Fruit fly (Drosophila melanogaster) whole organism: ENCODE data around the gene CG42747.

Experiments used
- CG8478 ChIP-seq: fragments of >200 bp; optimal IDR thresholded peaks from 2 replicates; lab custom pipeline; 2018; ENCODE audit warnings: inconsistent platforms
- Dll ChIP-seq: fragments of >200 bp; optimal IDR thresholded peaks from 2 replicates; lab custom pipeline; 2017
- EcR ChIP-seq, 2 experiments: fragments of >200 bp; optimal IDR thresholded peaks; 2 replicates each; lab custom pipeline; 2017; ENCODE audit warnings: missing biosample characterization in 2 of 2, missing genetic modification characterization in 2 of 2, missing genetic modification reagents in 2 of 2
- pan ChIP-seq: fragments of >200 bp; optimal IDR thresholded peaks from 2 replicates; lab custom pipeline; 2017
- psq ChIP-seq: fragments of >200 bp; optimal IDR thresholded peaks from 2 replicates; lab custom pipeline; 2017
- usp ChIP-seq: fragments of >200 bp; optimal IDR thresholded peaks from 2 replicates; lab custom pipeline; 2017; ENCODE audit warnings: missing biosample characterization, missing genetic modification characterization, mixed read lengths

CG42747 gene

DNA sequence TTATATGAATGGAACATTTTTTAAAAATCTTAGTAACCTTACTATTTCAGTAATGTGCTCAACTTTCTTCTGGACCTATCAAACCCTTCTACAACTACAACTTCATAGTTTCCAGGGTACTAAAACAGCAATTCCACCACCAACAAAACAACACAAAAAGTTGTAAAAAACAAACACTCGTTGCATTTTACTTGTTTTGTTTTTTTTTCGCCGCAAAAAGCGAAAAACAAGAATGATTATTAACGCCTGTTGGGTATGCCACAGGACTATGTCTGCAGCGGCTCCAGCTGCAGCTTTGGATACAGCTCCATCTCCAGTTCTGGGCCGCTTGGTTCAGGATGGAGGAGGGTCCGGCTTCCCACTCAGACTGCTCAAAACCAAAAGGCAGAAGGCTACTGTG lies 47.3 kb downstream of the CG42747 start:
- TF ChIP-seq usp (GFP tag; lab: Kevin White, UChicago) (no peak), Dll (lab: Kevin White, UChicago) (no peak), pan (no peak), psq (lab: Kevin White, UChicago) (no peak), CG8478 (lab: Kevin White, UChicago) (no peak)

DNA sequence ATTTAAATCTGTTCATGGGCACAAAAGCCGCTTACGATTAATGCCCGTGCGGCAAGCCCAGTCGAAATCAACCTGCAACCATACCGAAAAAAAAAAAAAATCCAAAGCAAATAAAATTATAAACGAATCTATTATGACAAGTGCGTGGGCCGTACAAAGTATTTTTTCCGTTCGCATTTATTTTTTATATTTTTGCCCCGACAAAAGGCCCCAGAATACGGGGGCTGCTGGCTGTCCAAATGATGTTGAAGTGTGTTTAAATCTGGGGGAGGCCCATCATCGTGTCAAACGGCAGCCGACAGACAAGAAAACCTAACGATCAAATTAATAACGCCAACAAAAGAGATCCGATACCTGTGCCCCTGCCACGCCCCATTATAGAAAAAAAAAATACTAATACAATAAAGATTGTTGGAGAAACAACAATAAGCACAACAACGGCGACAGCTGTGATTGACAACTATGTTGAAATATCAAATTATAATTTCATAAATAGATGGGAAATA lies 48.8 kb downstream of the CG42747 start:
- TF ChIP-seq psq (lab: Kevin White, UChicago) (no peak), pan (no peak), usp (GFP tag; lab: Kevin White, UChicago) (no peak), EcR (GFP tag; optimal IDR thresholded peaks at IDR 0.05; lab: Kevin White, UChicago) (no peak), Dll (lab: Kevin White, UChicago) (no peak), CG8478 (lab: Kevin White, UChicago) (no peak)

DNA sequence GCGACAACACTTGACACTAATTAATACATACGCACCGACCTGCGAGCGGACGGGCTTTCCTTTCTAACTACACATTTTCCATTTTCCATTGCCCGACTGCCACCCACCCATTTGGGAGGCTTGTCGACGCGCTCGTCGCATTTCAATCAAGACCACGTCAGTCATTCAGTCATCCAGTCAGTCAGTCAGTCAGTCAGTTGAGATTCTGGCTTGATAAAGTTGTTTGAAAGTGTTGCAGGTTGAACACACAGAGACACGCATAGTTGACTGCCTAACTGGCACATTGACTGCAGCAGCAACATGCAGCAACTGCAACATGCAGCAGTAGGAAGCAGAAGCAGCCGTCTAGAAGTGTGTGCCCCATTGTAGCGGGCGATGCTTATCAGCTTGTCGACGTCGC lies 51.2 kb downstream of the CG42747 start:
- TF ChIP-seq Dll (lab: Kevin White, UChicago), result no peak
- TF ChIP-seq pan, result no peak
- TF ChIP-seq CG8478 (lab: Kevin White, UChicago), result no peak
- no peak for TF ChIP-seq psq (lab: Kevin White, UChicago)
- TF ChIP-seq EcR (GFP tag; optimal IDR thresholded peaks at IDR 0.05; lab: Kevin White, UChicago), result no peak
- no peak for TF ChIP-seq usp (GFP tag; lab: Kevin White, UChicago)

DNA sequence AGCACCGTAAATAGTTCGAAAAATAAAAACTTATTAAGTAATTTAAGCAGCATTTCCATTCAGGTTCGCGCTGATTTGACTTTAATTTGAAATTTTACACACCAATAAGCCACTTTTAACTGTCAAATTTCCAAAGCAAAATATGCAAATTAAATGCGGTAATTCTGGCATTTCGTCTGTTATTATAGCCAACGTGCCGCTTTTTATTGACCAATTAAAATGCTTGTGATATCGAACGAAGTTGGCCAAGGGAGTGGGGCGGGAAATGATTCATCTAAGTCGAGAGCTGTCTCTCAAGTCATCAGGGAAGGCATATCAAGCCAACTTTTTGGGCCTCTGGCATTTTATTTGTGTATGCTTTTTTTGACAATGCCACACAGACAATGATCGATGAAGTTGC lies 52.0 kb downstream of the CG42747 start:
- TF ChIP-seq EcR (GFP tag; optimal IDR thresholded peaks at IDR 0.05; lab: Kevin White, UChicago) (no peak), CG8478 (lab: Kevin White, UChicago) (no peak), usp (GFP tag; lab: Kevin White, UChicago) (no peak), pan (no peak), psq (lab: Kevin White, UChicago) (no peak), Dll (lab: Kevin White, UChicago) (no peak)

DNA sequence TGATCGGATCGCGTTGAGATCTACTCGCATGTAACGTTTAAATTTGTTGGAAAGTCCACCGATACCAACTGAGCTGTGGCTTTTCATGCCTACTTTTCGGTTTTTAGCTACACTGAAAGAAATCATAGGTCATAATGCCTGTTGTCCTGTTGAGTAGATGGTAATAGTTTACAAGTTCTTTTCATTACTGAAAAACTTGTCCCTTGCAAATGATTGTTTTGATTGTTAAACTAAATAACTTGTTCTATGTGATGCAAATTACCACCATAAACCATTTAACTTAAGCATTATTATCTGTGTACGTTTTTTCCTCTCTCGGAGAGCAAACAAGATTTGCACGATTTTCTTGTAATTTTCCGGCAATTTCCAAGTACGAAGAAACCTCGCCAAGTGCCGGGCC lies 53.1 kb downstream of the CG42747 start:
- TF ChIP-seq Dll (lab: Kevin White, UChicago) (no peak), psq (lab: Kevin White, UChicago) (no peak), EcR (GFP tag; optimal IDR thresholded peaks at IDR 0.05; lab: Kevin White, UChicago) (no peak), CG8478 (lab: Kevin White, UChicago) (no peak), usp (GFP tag; lab: Kevin White, UChicago) (no peak), pan (no peak)

DNA sequence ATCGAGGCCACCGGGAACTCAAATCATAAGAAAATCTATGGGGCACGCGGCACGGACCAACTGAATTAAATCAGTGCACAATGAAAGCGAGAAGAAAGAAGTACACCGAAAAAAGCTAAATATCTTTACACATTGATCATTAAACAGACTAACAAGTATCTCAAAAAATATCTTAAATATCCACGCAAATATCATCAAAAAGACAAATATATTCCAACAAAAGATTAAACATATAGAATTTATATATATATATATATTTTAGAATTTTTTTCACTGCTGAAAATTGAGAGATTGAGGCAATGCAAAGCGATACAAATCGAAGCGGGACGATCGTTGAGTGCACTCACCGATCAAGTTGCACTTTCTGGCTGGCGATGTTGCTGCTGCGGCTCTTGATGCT lies 55.0 kb downstream of the CG42747 start:
- TF ChIP-seq CG8478 (lab: Kevin White, UChicago), result no peak
- no peak for TF ChIP-seq psq (lab: Kevin White, UChicago)
- no peak for TF ChIP-seq pan
- TF ChIP-seq EcR (GFP tag; optimal IDR thresholded peaks at IDR 0.05; lab: Kevin White, UChicago), result no peak
- no peak for TF ChIP-seq usp (GFP tag; lab: Kevin White, UChicago)
- no peak for TF ChIP-seq Dll (lab: Kevin White, UChicago)

DNA sequence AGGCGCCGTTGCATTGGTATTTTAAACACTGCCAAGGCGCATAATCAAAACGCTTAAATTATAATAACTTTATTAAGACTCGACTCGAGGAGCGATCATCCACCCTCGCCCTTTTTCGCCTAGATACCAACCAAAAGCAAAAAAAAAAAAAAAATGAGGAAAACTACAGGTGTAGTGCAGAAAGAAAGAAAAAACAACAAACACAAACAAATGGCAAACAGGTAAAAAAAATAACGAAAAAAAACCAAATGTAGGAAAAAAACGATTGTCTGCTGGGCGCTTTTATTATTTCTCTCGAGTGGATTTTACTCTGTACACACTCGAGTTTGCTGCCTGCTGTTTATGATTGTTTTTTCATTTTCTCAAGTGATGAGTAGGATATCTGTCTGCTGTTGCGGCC lies 56.8 kb downstream of the CG42747 start:
- no peak for TF ChIP-seq psq (lab: Kevin White, UChicago)
- no peak for TF ChIP-seq EcR (GFP tag; optimal IDR thresholded peaks at IDR 0.05; lab: Kevin White, UChicago)

DNA sequence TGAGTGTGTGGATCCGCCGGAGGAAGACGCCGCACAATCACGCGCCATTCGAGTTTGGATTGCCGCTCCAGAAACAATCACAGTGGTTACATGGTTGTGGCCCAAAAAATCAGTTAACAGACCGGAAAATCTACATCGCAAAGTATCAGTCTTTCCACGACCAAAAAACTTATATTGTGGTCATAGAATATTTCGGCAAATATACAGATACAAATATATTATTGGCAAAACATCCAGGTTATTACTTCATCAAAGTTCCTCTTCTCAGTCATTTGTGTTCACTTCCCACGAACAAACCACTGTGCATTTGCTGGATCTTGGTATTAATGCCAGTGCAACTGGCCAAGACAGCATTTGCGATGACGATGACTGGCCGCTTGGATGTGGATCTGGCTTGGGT lies 57.5 kb downstream of the CG42747 start:
- TF ChIP-seq psq (lab: Kevin White, UChicago), result no peak
- no peak for TF ChIP-seq CG8478 (lab: Kevin White, UChicago)
- TF ChIP-seq EcR (GFP tag; optimal IDR thresholded peaks at IDR 0.05; lab: Kevin White, UChicago), result no peak
- TF ChIP-seq pan, result no peak
- no peak for TF ChIP-seq Dll (lab: Kevin White, UChicago)
- no peak for TF ChIP-seq usp (GFP tag; lab: Kevin White, UChicago)

DNA sequence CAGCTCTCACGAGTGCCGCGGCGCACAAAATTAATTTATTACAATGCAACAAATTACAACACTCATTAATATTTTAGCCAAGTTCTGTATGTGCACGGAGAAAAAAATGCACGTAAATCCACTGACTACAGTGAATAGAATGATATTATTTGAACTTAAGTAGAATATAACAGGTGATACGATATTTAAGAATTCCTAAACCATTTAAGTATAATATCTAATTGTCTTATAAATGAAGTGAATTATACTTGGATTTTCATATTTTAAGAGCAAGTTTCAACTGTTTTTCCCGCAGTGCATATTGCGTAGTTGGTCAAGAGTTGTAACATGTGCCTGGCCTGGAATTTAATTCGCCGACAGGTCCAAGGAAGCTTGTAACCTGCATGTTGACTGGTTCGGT lies 58.3 kb downstream of the CG42747 start:
- no peak for TF ChIP-seq psq (lab: Kevin White, UChicago)
- TF ChIP-seq CG8478 (lab: Kevin White, UChicago), result no peak
- no peak for TF ChIP-seq Dll (lab: Kevin White, UChicago)
- TF ChIP-seq usp (GFP tag; lab: Kevin White, UChicago), result no peak
- TF ChIP-seq EcR (GFP tag; optimal IDR thresholded peaks at IDR 0.05; lab: Kevin White, UChicago), result no peak
- TF ChIP-seq pan, result no peak

DNA sequence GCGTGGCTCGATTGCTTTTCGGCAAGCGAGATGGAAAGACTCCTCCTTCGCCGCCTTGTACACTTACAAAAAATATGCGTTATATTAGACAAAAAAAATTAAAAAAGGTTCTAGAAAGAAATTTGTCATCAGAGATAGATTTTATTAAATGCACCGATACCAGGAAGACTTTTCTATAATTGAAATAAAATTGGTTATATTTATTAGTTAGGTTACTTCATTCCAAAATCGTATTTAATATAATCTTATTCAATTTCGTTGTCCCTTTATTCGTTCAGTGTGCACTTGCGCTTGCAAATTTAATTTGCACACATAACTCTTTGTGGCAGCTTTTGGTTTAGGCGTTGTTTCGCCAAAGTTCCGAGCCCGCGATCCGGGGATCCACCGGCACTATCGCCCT lies 61.8 kb downstream of the CG42747 start:
- TF ChIP-seq usp (GFP tag; lab: Kevin White, UChicago) (no peak), Dll (lab: Kevin White, UChicago) (no peak), psq (lab: Kevin White, UChicago) (no peak), CG8478 (lab: Kevin White, UChicago) (no peak), EcR (GFP tag; optimal IDR thresholded peaks at IDR 0.05; lab: Kevin White, UChicago) (no peak), pan (no peak)

DNA sequence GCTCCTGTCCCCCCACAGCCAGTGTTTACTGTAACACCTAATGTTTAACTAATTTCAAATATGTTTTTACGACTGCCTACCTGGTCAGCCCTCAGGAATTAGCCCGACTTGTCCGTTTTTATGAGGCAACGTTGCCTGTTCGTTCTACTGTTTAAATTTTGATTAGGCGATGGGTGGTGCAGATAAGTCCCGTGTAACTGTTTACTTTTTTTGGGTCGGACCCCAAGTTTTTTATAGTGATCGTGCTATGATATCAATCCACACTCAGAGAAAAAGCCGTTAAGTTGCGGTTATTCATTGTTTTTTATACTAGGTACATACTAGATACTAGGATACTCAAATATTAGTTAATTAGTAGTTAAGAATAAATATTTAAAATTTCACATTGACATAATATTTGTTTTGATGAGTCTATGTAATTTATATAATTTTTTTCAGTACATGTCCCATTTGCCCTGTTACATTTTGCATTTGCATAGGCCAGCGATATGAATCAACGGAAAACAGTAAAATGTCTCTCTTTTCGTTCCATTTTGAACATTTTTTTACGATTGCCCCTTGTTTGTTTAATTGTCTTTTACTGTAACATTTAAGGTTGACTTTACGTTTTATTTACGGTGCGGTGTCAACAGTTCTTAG lies 67.4 kb downstream of the CG42747 start:
- TF ChIP-seq psq (lab: Kevin White, UChicago), result no peak
- no peak for TF ChIP-seq pan
- TF ChIP-seq CG8478 (lab: Kevin White, UChicago), result no peak

DNA sequence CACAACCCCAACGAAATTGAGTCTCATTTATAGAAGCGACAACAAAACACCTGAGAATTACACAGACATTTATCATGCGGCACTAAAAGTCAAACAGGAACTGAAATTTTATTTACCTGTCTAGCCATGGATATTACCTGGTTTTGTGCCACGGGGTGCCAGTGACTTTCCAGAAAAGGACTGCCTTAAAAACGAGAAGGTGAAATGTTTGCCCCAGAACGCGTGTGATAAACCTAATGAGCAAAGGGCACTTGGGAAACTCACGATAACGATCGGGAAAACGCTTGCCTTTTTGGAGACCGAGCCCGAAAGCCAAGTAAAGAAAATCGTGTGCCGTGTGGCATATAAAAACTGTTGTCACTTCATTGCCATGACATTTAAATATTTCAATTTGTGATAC lies 69.1 kb downstream of the CG42747 start:
- TF ChIP-seq EcR (GFP tag; optimal IDR thresholded peaks at IDR 0.05; lab: Kevin White, UChicago) (no peak), pan (no peak), Dll (lab: Kevin White, UChicago) (no peak), usp (GFP tag; lab: Kevin White, UChicago) (no peak), CG8478 (lab: Kevin White, UChicago) (no peak), psq (lab: Kevin White, UChicago) (no peak)
